Worm (Caenorhabditis elegans) whole organism, L3 larva: ENCODE results near the gene epic-2.
A peak's percentile ranks its signal among the peaks of the same experiment; 100 is the strongest.

Source experiments
- R02D3.7 ChIP-seq: fragments of 150-350 bp; optimal IDR thresholded peaks from 2 replicates; lab custom pipeline; 2014; ENCODE audit warnings: missing biosample characterization, missing genetic modification characterization
- ZK546.5 ChIP-seq: sonication (generic microtip); optimal IDR thresholded peaks from 2 replicates; lab custom pipeline; 2017; ENCODE audit warnings: missing biosample characterization, missing genetic modification characterization
- ama-1 ChIP-seq: fragments of 150-350 bp; optimal IDR thresholded peaks from 2 replicates; lab custom pipeline; 2018
- ceh-16 ChIP-seq: sonication (generic microtip); optimal IDR thresholded peaks from 2 replicates; lab custom pipeline; 2017; ENCODE audit warnings: missing biosample characterization, missing genetic modification characterization
- ceh-28 ChIP-seq: fragments of 150-350 bp; optimal IDR thresholded peaks from 2 replicates; lab custom pipeline; 2014; ENCODE audit warnings: missing biosample characterization, missing genetic modification reagents, missing genetic modification characterization
- ceh-82 ChIP-seq: fragments of 150-350 bp; optimal IDR thresholded peaks from 2 replicates; lab custom pipeline; 2014; ENCODE audit warnings: missing biosample characterization, missing genetic modification characterization
- ceh-9 ChIP-seq: sonication (generic microtip); optimal IDR thresholded peaks from 2 replicates; lab custom pipeline; 2018; ENCODE audit warnings: missing biosample characterization, missing genetic modification characterization
- daf-12 ChIP-seq: fragments of 150-350 bp; optimal IDR thresholded peaks from 2 replicates; lab custom pipeline; 2014; ENCODE audit warnings: missing biosample characterization, missing genetic modification reagents, missing genetic modification characterization
- egl-27 ChIP-seq: sonication (generic microtip); optimal IDR thresholded peaks from 4 replicates; lab custom pipeline; 2017; ENCODE audit warnings: missing biosample characterization, missing genetic modification reagents, missing genetic modification characterization
- egl-5 ChIP-seq: fragments of 150-350 bp; optimal IDR thresholded peaks from 2 replicates; lab custom pipeline; 2017; ENCODE audit warnings: missing biosample characterization, missing genetic modification reagents, missing genetic modification characterization, inconsistent platforms
- elt-1 ChIP-seq: fragments of 150-350 bp; optimal IDR thresholded peaks from 2 replicates; lab custom pipeline; 2014; ENCODE audit warnings: missing biosample characterization, missing genetic modification characterization
- elt-2 ChIP-seq: sonication (generic microtip); optimal IDR thresholded peaks from 2 replicates; lab custom pipeline; 2016; ENCODE audit warnings: missing genetic modification reagents, mild to moderate bottlenecking, missing genetic modification characterization, missing compliant biosample characterization
- elt-3 ChIP-seq, 3 experiments: fragments of 150-350 bp in 1 of 3; sonication (generic microtip) in 2 of 3; optimal IDR thresholded peaks; 2 replicates in 2 of 3; 4 replicates in 1 of 3; lab custom pipeline; 2014 to 2017; ENCODE audit warnings: missing biosample characterization in 3 of 3, missing genetic modification characterization in 3 of 3
- eor-1 ChIP-seq, 2 experiments: fragments of 150-350 bp; optimal IDR thresholded peaks; 2 replicates each; lab custom pipeline; 2014 to 2018; ENCODE audit warnings: missing biosample characterization in 2 of 2, missing genetic modification characterization in 2 of 2
- fkh-10 ChIP-seq: sonication (generic microtip); optimal IDR thresholded peaks from 2 replicates; lab custom pipeline; 2017; ENCODE audit warnings: missing biosample characterization, missing genetic modification reagents, missing genetic modification characterization
- fkh-2 ChIP-seq: fragments of 150-350 bp; optimal IDR thresholded peaks from 2 replicates; lab custom pipeline; 2014; ENCODE audit warnings: missing biosample characterization, missing genetic modification reagents, missing genetic modification characterization
- fos-1 ChIP-seq: fragments of 150-350 bp; optimal IDR thresholded peaks from 2 replicates; lab custom pipeline; 2014; ENCODE audit warnings: missing biosample characterization, missing genetic modification characterization
- hmg-11 ChIP-seq: sonication (generic microtip); optimal IDR thresholded peaks from 2 replicates; lab custom pipeline; 2016; ENCODE audit warnings: missing genetic modification characterization, missing compliant biosample characterization
- jun-1 ChIP-seq: fragments of 150-350 bp; optimal IDR thresholded peaks from 2 replicates; lab custom pipeline; 2014; ENCODE audit warnings: missing biosample characterization, missing genetic modification reagents, missing genetic modification characterization
- lin-15B ChIP-seq: fragments of 150-350 bp; optimal IDR thresholded peaks from 2 replicates; lab custom pipeline; 2014; ENCODE audit warnings: missing biosample characterization, missing genetic modification characterization
- lin-39 ChIP-seq: fragments of 150-350 bp; optimal IDR thresholded peaks from 2 replicates; lab custom pipeline; 2018; ENCODE audit warnings: missing biosample characterization, missing genetic modification reagents, missing genetic modification characterization
- lsy-12 ChIP-seq: sonication (generic microtip); optimal IDR thresholded peaks from 2 replicates; lab custom pipeline; 2016; ENCODE audit warnings: mild to moderate bottlenecking, missing genetic modification characterization, missing compliant biosample characterization
- mdl-1 ChIP-seq: fragments of 150-350 bp; optimal IDR thresholded peaks from 2 replicates; lab custom pipeline; 2014; ENCODE audit warnings: missing biosample characterization, missing genetic modification characterization
- nfya-1 ChIP-seq: sonication (generic microtip); optimal IDR thresholded peaks from 2 replicates; lab custom pipeline; 2017; ENCODE audit warnings: missing genetic modification characterization, mild to moderate bottlenecking, missing compliant biosample characterization, antibody characterized with exemption, moderate library complexity; ENCODE audit not compliant: insufficient read depth
- nhr-11 ChIP-seq: fragments of 150-350 bp; optimal IDR thresholded peaks from 2 replicates; lab custom pipeline; 2014; ENCODE audit warnings: missing biosample characterization, missing genetic modification characterization
- nhr-12 ChIP-seq: fragments of 150-350 bp; optimal IDR thresholded peaks from 2 replicates; lab custom pipeline; 2014; ENCODE audit warnings: missing biosample characterization, missing genetic modification characterization
- nhr-23 ChIP-seq: fragments of 150-350 bp; optimal IDR thresholded peaks from 2 replicates; lab custom pipeline; 2014; ENCODE audit warnings: missing biosample characterization, missing genetic modification reagents, missing genetic modification characterization
- nhr-237 ChIP-seq: fragments of 150-350 bp; optimal IDR thresholded peaks from 2 replicates; lab custom pipeline; 2014; ENCODE audit warnings: missing biosample characterization, missing genetic modification characterization
- nhr-25 ChIP-seq: sonication (generic microtip); optimal IDR thresholded peaks from 2 replicates; lab custom pipeline; 2017; ENCODE audit warnings: missing biosample characterization, missing genetic modification characterization
- nhr-28 ChIP-seq: fragments of 150-350 bp; optimal IDR thresholded peaks from 2 replicates; lab custom pipeline; 2014; ENCODE audit warnings: missing biosample characterization, missing genetic modification characterization
- nhr-43 ChIP-seq: sonication (generic microtip); optimal IDR thresholded peaks from 2 replicates; lab custom pipeline; 2016; ENCODE audit warnings: mild to moderate bottlenecking, missing genetic modification characterization, missing compliant biosample characterization; ENCODE audit not compliant: poor library complexity, severe bottlenecking
- nhr-67 ChIP-seq: fragments of 150-350 bp; optimal IDR thresholded peaks from 2 replicates; lab custom pipeline; 2014; ENCODE audit warnings: missing biosample characterization, missing genetic modification characterization
- nhr-76 ChIP-seq: fragments of 150-350 bp; sonication (generic microtip); optimal IDR thresholded peaks from 5 replicates; lab custom pipeline; 2014; ENCODE audit warnings: missing biosample characterization, missing genetic modification characterization
- nhr-77 ChIP-seq: fragments of 150-350 bp; optimal IDR thresholded peaks from 2 replicates; lab custom pipeline; 2014; ENCODE audit warnings: missing biosample characterization, missing genetic modification characterization
- pha-4 ChIP-seq: fragments of 150-350 bp; optimal IDR thresholded peaks from 2 replicates; lab custom pipeline; 2014; ENCODE audit warnings: missing biosample characterization, missing genetic modification reagents, missing genetic modification characterization
- sea-2 ChIP-seq: fragments of 150-350 bp; sonication (generic microtip); optimal IDR thresholded peaks from 4 replicates; lab custom pipeline; 2014; ENCODE audit warnings: missing biosample characterization, missing genetic modification reagents, missing genetic modification characterization
- skn-1 ChIP-seq: fragments of 150-350 bp; optimal IDR thresholded peaks from 2 replicates; lab custom pipeline; 2014; ENCODE audit warnings: missing biosample characterization, missing genetic modification characterization
- snpc-4 ChIP-seq: fragments of 150-350 bp; optimal IDR thresholded peaks from 2 replicates; lab custom pipeline; 2014; ENCODE audit warnings: missing biosample characterization, missing genetic modification characterization
- tbx-2 ChIP-seq: sonication (generic microtip); optimal IDR thresholded peaks from 2 replicates; lab custom pipeline; 2016; ENCODE audit warnings: mild to moderate bottlenecking, missing genetic modification characterization, missing compliant biosample characterization
- unc-62 ChIP-seq: fragments of 150-350 bp; sonication (generic microtip); optimal IDR thresholded peaks from 4 replicates; lab custom pipeline; 2014; ENCODE audit warnings: missing biosample characterization, missing genetic modification reagents, missing genetic modification characterization
- zag-1 ChIP-seq: fragments of 150-350 bp; optimal IDR thresholded peaks from 2 replicates; lab custom pipeline; 2014; ENCODE audit warnings: missing biosample characterization, missing genetic modification characterization
- ztf-11 ChIP-seq: fragments of 150-350 bp; optimal IDR thresholded peaks from 2 replicates; lab custom pipeline; 2014; ENCODE audit warnings: missing biosample characterization, missing genetic modification characterization
- ztf-4 ChIP-seq: fragments of 150-350 bp; optimal IDR thresholded peaks from 2 replicates; lab custom pipeline; 2014; ENCODE audit warnings: missing biosample characterization, missing genetic modification characterization

The epic-2 gene

DNA sequence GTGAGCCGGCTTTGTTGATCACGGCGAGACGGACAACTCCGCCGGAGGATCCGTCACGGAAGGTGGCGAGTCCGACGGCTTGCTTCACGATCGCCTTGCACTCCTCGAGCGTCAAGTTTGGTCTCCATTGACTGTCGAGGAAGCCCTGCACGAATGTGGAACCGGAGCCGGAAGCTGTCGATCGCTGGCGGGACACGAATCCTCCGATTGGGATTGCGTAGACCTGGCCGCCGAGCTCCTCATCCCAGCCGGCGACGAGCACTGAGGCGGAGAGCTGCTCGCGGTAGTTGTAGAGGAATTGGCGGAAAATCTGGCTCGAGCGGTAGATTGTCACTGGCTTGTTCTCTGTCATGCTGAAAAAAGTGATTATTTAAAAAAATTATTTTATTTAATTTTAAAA lies 11.6 kb upstream of the epic-2 start:
- no peak for TF ChIP-seq egl-5 (tag; lab: Kevin White, UChicago)
- no peak for TF ChIP-seq egl-27 (tag; lab: Kevin White, UChicago)
- TF ChIP-seq pha-4: no peak
- no peak for TF ChIP-seq nhr-11
- no peak for TF ChIP-seq nhr-237 (tag; lab: Kevin White, UChicago)
- no peak for TF ChIP-seq sea-2 (GFP tag; lab: Kevin White, UChicago)
- no peak for TF ChIP-seq fos-1
- no peak for TF ChIP-seq nhr-67
- no peak for TF ChIP-seq nhr-28 (tag; lab: Kevin White, UChicago)
- TF ChIP-seq snpc-4: no peak
- TF ChIP-seq ZK546.5 (tag; lab: Kevin White, UChicago): no peak
- TF ChIP-seq nhr-25 (tag; lab: Kevin White, UChicago): no peak
- no peak for TF ChIP-seq elt-3 (tag; optimal IDR thresholded peaks at IDR 0.05; lab: Kevin White, UChicago)
- TF ChIP-seq tbx-2 (tag; lab: Kevin White, UChicago): no peak
- TF ChIP-seq nhr-43 (tag; lab: Kevin White, UChicago): no peak
- TF ChIP-seq unc-62 (GFP tag; lab: Kevin White, UChicago): no peak
- TF ChIP-seq fkh-10: no peak
- TF ChIP-seq eor-1 (tag; optimal IDR thresholded peaks at IDR 0.05; lab: Kevin White, UChicago): no peak
- TF ChIP-seq lin-39 (tag; lab: Kevin White, UChicago): no peak
- no peak for TF ChIP-seq elt-1 (tag; lab: Kevin White, UChicago)
- TF ChIP-seq, all 47 proteins: peak for 0

DNA sequence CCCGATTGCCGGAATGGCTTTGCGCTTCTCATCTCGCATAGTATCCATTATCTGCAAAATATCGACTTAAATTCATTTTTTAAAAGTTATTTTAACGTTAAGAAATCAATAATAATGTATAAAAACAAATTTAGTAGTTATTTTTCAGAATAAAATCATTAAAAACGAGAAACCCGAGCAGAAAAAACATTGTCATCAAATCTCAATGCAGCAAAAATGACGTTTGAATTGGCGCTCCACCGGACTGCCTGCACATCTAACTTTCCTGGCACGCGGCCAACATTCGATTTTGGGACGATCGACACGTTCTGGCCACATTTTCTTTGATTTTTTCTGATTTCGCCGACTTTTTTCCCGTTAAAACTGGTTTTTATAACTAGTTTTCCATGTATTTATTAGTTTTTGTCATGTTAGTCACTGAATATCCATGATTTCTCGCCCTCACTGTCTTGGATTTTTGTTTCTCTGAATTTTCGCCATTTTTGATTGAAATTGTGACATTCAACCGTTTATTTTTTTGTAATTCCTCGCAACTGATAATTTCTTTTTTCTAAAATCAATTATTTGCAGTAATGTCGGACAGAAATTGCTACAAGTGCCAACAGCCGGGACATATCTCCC lies 10.8 kb upstream of the epic-2 start, which contains the start of the genes pbs-1 and K08D12.3:
Gene pbs-1 (minus strand): TSS at position 51 of the 621 bp plus-strand sequence.
Gene K08D12.3 (plus strand): TSS at position 571 of the 621 bp plus-strand sequence.
- TF ChIP-seq ztf-11 (tag; lab: Kevin White, UChicago) (no peak), fkh-2 (tag; lab: Kevin White, UChicago) (no peak), elt-3 (tag; optimal IDR thresholded peaks at IDR 0.05; lab: Kevin White, UChicago) (no peak), nhr-12 (no peak), lin-15B (tag; lab: Kevin White, UChicago) (peak; percentile 89), skn-1 (tag; lab: Kevin White, UChicago) (peak; percentile 93), nhr-76 (tag; lab: Kevin White, UChicago) (no peak), ztf-4 (tag; lab: Kevin White, UChicago) (no peak), hmg-11 (tag; lab: Kevin White, UChicago) (peak; percentile 73), nhr-67 (no peak), lin-39 (tag; lab: Kevin White, UChicago) (peak; percentile 84), zag-1 (tag; lab: Kevin White, UChicago) (no peak), egl-5 (tag; lab: Kevin White, UChicago) (peak; percentile 77), daf-12 (no peak), ama-1 (lab: Kevin White, UChicago) (peak; percentile 71), nhr-77 (tag; lab: Kevin White, UChicago) (peak; percentile 38), nfya-1 (tag; lab: Kevin White, UChicago) (peak; percentile 91), elt-1 (tag; lab: Kevin White, UChicago) (no peak), eor-1 (tag; optimal IDR thresholded peaks at IDR 0.05; lab: Kevin White, UChicago) (no peak), nhr-25 (tag; lab: Kevin White, UChicago) (peak; percentile 87), elt-2 (tag; lab: Kevin White, UChicago) (peak; percentile 61), ZK546.5 (tag; lab: Kevin White, UChicago) (peak; percentile 82), R02D3.7 (tag; lab: Kevin White, UChicago) (peak; percentile 44), snpc-4 (peak; percentile 61), fkh-10 (no peak), unc-62 (GFP tag; lab: Kevin White, UChicago) (no peak), nhr-11 (no peak), pha-4 (peak; percentile 87), mdl-1 (tag; lab: Kevin White, UChicago) (no peak), fos-1 (no peak), ceh-9 (tag; lab: Kevin White, UChicago) (no peak), nhr-23 (peak; percentile 91), nhr-43 (tag; lab: Kevin White, UChicago) (peak; percentile 78), tbx-2 (tag; lab: Kevin White, UChicago) (peak; percentile 26), jun-1 (tag; lab: Kevin White, UChicago) (peak; percentile 60), egl-27 (tag; lab: Kevin White, UChicago) (no peak), ceh-28 (tag; lab: Kevin White, UChicago) (peak; percentile 67), ceh-16 (tag; lab: Kevin White, UChicago) (no peak), ceh-82 (peak; percentile 32), lsy-12 (peak; percentile 41)
